Worm (Caenorhabditis elegans): Measurements from ENCODE around the gene ncs-4.

- TF ChIP-seq nhr-12 (tag; optimal IDR thresholded peaks at IDR 0.05) (no peak), ztf-11 (tag; optimal IDR thresholded peaks at IDR 0.05) (no peak), egl-27 (tag; optimal IDR thresholded peaks at IDR 0.05) (no peak), skn-1 (tag; optimal IDR thresholded peaks at IDR 0.05) (no peak), zag-1 (tag; optimal IDR thresholded peaks at IDR 0.05) (no peak), unc-62 (GFP tag; optimal IDR thresholded peaks at IDR 0.05) (no peak), R02D3.7 (tag; optimal IDR thresholded peaks at IDR 0.05) (no peak), nhr-25 (tag; optimal IDR thresholded peaks at IDR 0.05) (no peak)
These were observed 43.2 kb upstream of the ncs-4 start, which contains the start of gene unc-58 for ce11 chrX:10133082-10133481.

All from whole organism, L2 larva.